Fruit fly (Drosophila melanogaster) whole organism, embryonic: ENCODE data around the gene CG13096.

Source experiments
- Awh ChIP-seq: fragments of 200-800 bp; sonication (Bioruptor generic); IDR thresholded peaks from 2 replicates; pipeline ENCODE4, ENCODE4 v1.3.6; 2022; ENCODE audit warnings: missing biosample characterization, missing genetic modification characterization
- CG15514 ChIP-seq: fragments of 200-800 bp; sonication (Bioruptor generic); optimal IDR thresholded peaks from 3 replicates; lab custom pipeline; 2017; ENCODE audit warnings: missing biosample characterization, missing genetic modification characterization, mild to moderate bottlenecking, moderate library complexity, missing genetic modification reagents
- CG15601 ChIP-seq: fragments of 200-800 bp; sonication (Bioruptor generic); optimal IDR thresholded peaks from 3 replicates; lab custom pipeline; 2019; ENCODE audit warnings: missing biosample characterization, mild to moderate bottlenecking, missing genetic modification characterization, moderate library complexity
- CG16779 ChIP-seq: fragments of 200-800 bp; sonication (Bioruptor generic); IDR thresholded peaks from 2 replicates; pipeline ENCODE4 v1.3.6; 2022; ENCODE audit warnings: missing biosample characterization, missing genetic modification characterization
- CG33557 ChIP-seq: fragments of 200-800 bp; sonication (Bioruptor generic); optimal IDR thresholded peaks from 2 replicates; lab custom pipeline; 2019; ENCODE audit warnings: missing biosample characterization, mild to moderate bottlenecking, missing genetic modification characterization, moderate library complexity
- CG6254 ChIP-seq: fragments of 200-800 bp; sonication (Bioruptor generic); optimal IDR thresholded peaks from 3 replicates; lab custom pipeline; 2017; ENCODE audit warnings: mild to moderate bottlenecking, missing biosample characterization, missing genetic modification reagents, missing genetic modification characterization
- Vsx1 ChIP-seq: fragments of 200-800 bp; sonication (Bioruptor generic); optimal IDR thresholded peaks from 2 replicates; lab custom pipeline; 2017; ENCODE audit warnings: missing biosample characterization, mild to moderate bottlenecking, missing genetic modification characterization, missing genetic modification reagents
- br ChIP-seq: fragments of >200 bp; optimal IDR thresholded peaks from 2 replicates; lab custom pipeline; 2017
- cas ChIP-seq: fragments of 200-800 bp; sonication (Bioruptor generic); IDR thresholded peaks from 2 replicates; pipeline ENCODE4 v1.3.6; 2022; ENCODE audit warnings: missing biosample characterization, missing genetic modification characterization
- pan ChIP-seq, 4 experiments: fragments of >200 bp in 3 of 4; fragments of 200-800 bp in 1 of 4; sonication (Bioruptor generic) in 1 of 4; optimal IDR thresholded peaks in 3 of 4; IDR thresholded peaks in 1 of 4; 2 replicates each; pipeline versions ENCODE4 v1.3.6 to Lab custom; 2017 to 2022; ENCODE audit warnings: missing biosample characterization in 2 of 4, missing genetic modification characterization in 2 of 4, mixed read lengths in 1 of 4
- ranshi ChIP-seq: fragments of 200-800 bp; sonication (Bioruptor generic); IDR thresholded peaks from 2 replicates; pipeline ENCODE4 v1.3.6; 2022; ENCODE audit warnings: missing biosample characterization, missing genetic modification characterization
- ro ChIP-seq: fragments of 200-800 bp; sonication (Bioruptor generic); IDR thresholded peaks from 2 replicates; pipeline ENCODE4 v1.3.6; 2022; ENCODE audit warnings: missing biosample characterization, missing genetic modification characterization
- slbo ChIP-seq: fragments of 200-800 bp; sonication (Bioruptor generic); IDR thresholded peaks from 2 replicates; pipeline ENCODE4 v1.3.6; 2022; ENCODE audit warnings: missing biosample characterization, missing genetic modification characterization

- TF ChIP-seq CG33557 (GFP tag; lab: Kevin White, UChicago) = no peak
- no peak for TF ChIP-seq CG15514 (GFP tag; lab: Kevin White, UChicago)
- no peak for TF ChIP-seq ranshi (GFP tag; lab: Robert Waterston, UW)
- TF ChIP-seq Vsx1 = no peak
- TF ChIP-seq slbo (GFP tag; lab: Robert Waterston, UW) = no peak
- TF ChIP-seq ro (GFP tag; lab: Robert Waterston, UW) = no peak
- no peak for TF ChIP-seq br (lab: Kevin White, UChicago)
- no peak for TF ChIP-seq Awh
- no peak for TF ChIP-seq pan (optimal IDR thresholded peaks at IDR 0.05; lab: Kevin White, UChicago)
- TF ChIP-seq pan (GFP tag; optimal IDR thresholded peaks at IDR 0.05 in 1 of 2, IDR thresholded peaks at IDR 0.05 in 1 of 2) = no peak
- TF ChIP-seq CG15601 (tag; lab: Kevin White, UChicago) = no peak
- TF ChIP-seq CG16779 (GFP tag; lab: Robert Waterston, UW) = no peak
- no peak for TF ChIP-seq CG6254 (GFP tag; lab: Kevin White, UChicago)
- no peak for TF ChIP-seq cas (GFP tag; lab: Robert Waterston, UW)
Observed at dm6 chr2L:8490439-8490838, 21.2 kb downstream of the CG13096 start, which contains the start of gene CG43400.
